Worm (Caenorhabditis elegans): Measurements from ENCODE around the gene usp-14.

usp-14 gene

ce11 chrII:14496809-14497208 lies 8.3 kb upstream of the usp-14 start (continued):
- peak; percentile 89; the same call in 1 of the 2 replicates for TF ChIP-seq nhr-120 (GFP tag; IDR thresholded peaks at IDR 0.05)
- TF ChIP-seq cebp-1 (GFP tag; IDR thresholded peaks at IDR 0.05): peak; percentile 47; the same call in 1 of the 2 replicates
- TF ChIP-seq cebp-1 (tag; optimal IDR thresholded peaks at IDR 0.05): peak; percentile 85
- no peak for TF ChIP-seq xnd-1 (tag; optimal IDR thresholded peaks at IDR 0.05)
- no peak for TF ChIP-seq nfya-2 (GFP tag; IDR thresholded peaks at IDR 0.05)
- peak; percentile 86 for TF ChIP-seq atf-7 (tag; optimal IDR thresholded peaks at IDR 0.05)
- peak; percentile 78 for TF ChIP-seq madf-6 (GFP tag; IDR thresholded peaks at IDR 0.05)
- peak; percentile 83 for TF ChIP-seq K11D2.4 (GFP tag; IDR thresholded peaks at IDR 0.05)
- TF ChIP-seq F57C9.4 (tag; optimal IDR thresholded peaks at IDR 0.05): peak; percentile 76
- TF ChIP-seq him-1 (tag; optimal IDR thresholded peaks at IDR 0.05): peak; percentile 95
- TF ChIP-seq let-526 (GFP tag; IDR thresholded peaks at IDR 0.05): peak; percentile 55; the same call in 1 of the 2 replicates
- TF ChIP-seq B0019.2 (GFP tag; conservative IDR thresholded peaks at IDR 0.05): peak; percentile 42; the same call in 1 of the 2 replicates
- TF ChIP-seq B0261.1 (tag; optimal IDR thresholded peaks at IDR 0.05): peak; percentile 93
- peak; percentile 92 for TF ChIP-seq F57A8.1 (GFP tag; optimal IDR thresholded peaks at IDR 0.05)
- no peak for TF ChIP-seq nhr-179 (tag; optimal IDR thresholded peaks at IDR 0.05)
- TF ChIP-seq Y67H2A.10 (GFP tag; conservative IDR thresholded peaks at IDR 0.05): peak; percentile 36; the same call in 1 of the 2 replicates
- peak; percentile 80 for TF ChIP-seq hrde-1 (tag; optimal IDR thresholded peaks at IDR 0.05; ENCODE audit: borderline replicate concordance)
- peak; percentile 83 for TF ChIP-seq lin-40 (tag; optimal IDR thresholded peaks at IDR 0.05)
- TF ChIP-seq attf-5 (GFP tag; optimal IDR thresholded peaks at IDR 0.05): peak; percentile 92
- TF ChIP-seq ama-1 (optimal IDR thresholded peaks at IDR 0.05): peak; percentile 9
- TF ChIP-seq ama-1 (GFP tag; optimal IDR thresholded peaks at IDR 0.05): peak; percentile 46 to 95
- TF ChIP-seq tbx-9 (tag; optimal IDR thresholded peaks at IDR 0.05; ENCODE audit: borderline replicate concordance): peak; percentile 59
- peak; percentile 61; the same call in 1 of the 2 replicates for TF ChIP-seq bed-2 (GFP tag; IDR thresholded peaks at IDR 0.05)
- TF ChIP-seq nhr-80 (tag; optimal IDR thresholded peaks at IDR 0.05): peak; percentile 73
- TF ChIP-seq pha-4 (tag; optimal IDR thresholded peaks at IDR 0.05): no peak
- peak; percentile 86 for TF ChIP-seq lin-54 (GFP tag; optimal IDR thresholded peaks at IDR 0.05)
- TF ChIP-seq unc-130 (GFP tag; optimal IDR thresholded peaks at IDR 0.05): peak; percentile 57
- TF ChIP-seq F22D6.2 (tag; optimal IDR thresholded peaks at IDR 0.05): peak; percentile 42
- no peak for TF ChIP-seq dpff-1 (tag; optimal IDR thresholded peaks at IDR 0.05)
- peak; percentile 87 for TF ChIP-seq ZK185.1 (tag; optimal IDR thresholded peaks at IDR 0.05; ENCODE audit: poor library complexity, severe bottlenecking)
- TF ChIP-seq madf-10 (tag; optimal IDR thresholded peaks at IDR 0.05): peak; percentile 90
- peak; percentile 8 for TF ChIP-seq ztf-3 (GFP tag; optimal IDR thresholded peaks at IDR 0.05)
- no peak; the same call in 1 of the 2 replicates for TF ChIP-seq Y79H2A.3 (GFP tag; conservative IDR thresholded peaks at IDR 0.05)
- TF ChIP-seq die-1 (tag; optimal IDR thresholded peaks at IDR 0.05): peak; percentile 96
- TF ChIP-seq gei-17 (GFP tag; optimal IDR thresholded peaks at IDR 0.05): peak; percentile 59
- peak; percentile 89 for TF ChIP-seq ekl-4 (GFP tag; IDR thresholded peaks at IDR 0.05)
- peak; percentile 80 for TF ChIP-seq F49E8.2 (tag; optimal IDR thresholded peaks at IDR 0.05; ENCODE audit: insufficient read depth)
- no peak for TF ChIP-seq egl-18 (GFP tag; IDR thresholded peaks at IDR 0.05)
- peak; percentile 99 for TF ChIP-seq lin-26 (GFP tag; IDR thresholded peaks at IDR 0.05)
- peak; percentile 63 to 65 for TF ChIP-seq let-607 (tag; optimal IDR thresholded peaks at IDR 0.05)
- TF ChIP-seq rpc-1 (optimal IDR thresholded peaks at IDR 0.05): peak; percentile 93
- peak; percentile 98 for TF ChIP-seq rpc-1 (tag; optimal IDR thresholded peaks at IDR 0.05)
- peak; percentile 71; the same call in 1 of the 2 replicates for TF ChIP-seq hsf-1 (GFP tag; IDR thresholded peaks at IDR 0.05)
- peak; percentile 92 for TF ChIP-seq snpc-1.3 (tag; optimal IDR thresholded peaks at IDR 0.05; ENCODE audit: insufficient read depth)
- TF ChIP-seq lsl-1 (GFP tag; optimal IDR thresholded peaks at IDR 0.05): peak; percentile 67
- TF ChIP-seq T26A5.8 (tag; optimal IDR thresholded peaks at IDR 0.05): peak; percentile 16
- peak in 1 of 3 experiments; percentile 79 for TF ChIP-seq lin-35 (GFP tag; optimal IDR thresholded peaks at IDR 0.05)
- peak; percentile 58; the same call in 1 of the 2 replicates for TF ChIP-seq egrh-3 (GFP tag; IDR thresholded peaks at IDR 0.05)

Data from whole organism, young adult.